Fruit fly (Drosophila melanogaster) whole organism, embryonic: ENCODE measurements around the gene CG33631.

Source experiments
- CG10209 ChIP-seq: fragments of 200-800 bp; sonication (Bioruptor generic); optimal IDR thresholded peaks from 3 replicates; lab custom pipeline; 2017; ENCODE audit warnings: missing biosample characterization, mild to moderate bottlenecking, missing genetic modification characterization, missing genetic modification reagents
- CG10543 ChIP-seq: fragments of 200-800 bp; sonication (Bioruptor generic); optimal IDR thresholded peaks from 3 replicates; lab custom pipeline; 2017; ENCODE audit warnings: missing biosample characterization, mild to moderate bottlenecking, missing genetic modification characterization, moderate library complexity
- CG10654 ChIP-seq: fragments of 200-800 bp; sonication (Bioruptor generic); optimal IDR thresholded peaks from 2 replicates; lab custom pipeline; 2016; ENCODE audit warnings: missing biosample characterization, missing genetic modification characterization
- CG11560 ChIP-seq: fragments of 200-800 bp; sonication (Bioruptor generic); IDR thresholded peaks from 3 replicates; pipeline ENCODE4 v1.3.6; 2022; ENCODE audit warnings: missing biosample characterization, missing genetic modification characterization
- CG13287 ChIP-seq: fragments of 200-800 bp; sonication (Bioruptor generic); IDR thresholded peaks from 2 replicates; pipeline ENCODE4 v1.3.6; 2022; ENCODE audit warnings: missing biosample characterization, missing genetic modification characterization; ENCODE audit not compliant: partially characterized antibody
- CG14014 ChIP-seq: fragments of 200-800 bp; sonication (Bioruptor generic); IDR thresholded peaks from 2 replicates; pipeline ENCODE4 v1.3.6; 2022; ENCODE audit warnings: missing biosample characterization, missing genetic modification characterization
- CG14050 ChIP-seq: fragments of 200-800 bp; sonication (Bioruptor generic); IDR thresholded peaks from 3 replicates; pipeline ENCODE4 v1.3.6; 2022; ENCODE audit warnings: missing biosample characterization, missing genetic modification characterization
- CG14860 ChIP-seq: fragments of 200-800 bp; sonication (Bioruptor generic); IDR thresholded peaks from 3 replicates; pipeline ENCODE4 v1.3.6; 2022; ENCODE audit warnings: missing biosample characterization, missing genetic modification characterization; ENCODE audit not compliant: partially characterized antibody
- CG15073 ChIP-seq: fragments of 200-800 bp; sonication (Bioruptor generic); optimal IDR thresholded peaks from 2 replicates; lab custom pipeline; 2016; ENCODE audit warnings: missing biosample characterization, missing genetic modification characterization
- CG15514 ChIP-seq: fragments of 200-800 bp; sonication (Bioruptor generic); optimal IDR thresholded peaks from 3 replicates; lab custom pipeline; 2017; ENCODE audit warnings: missing biosample characterization, missing genetic modification characterization, mild to moderate bottlenecking, moderate library complexity, missing genetic modification reagents
- CG1792 ChIP-seq: fragments of 200-800 bp; sonication (Bioruptor generic); optimal IDR thresholded peaks from 2 replicates; lab custom pipeline; 2016; ENCODE audit warnings: missing biosample characterization, missing genetic modification characterization
- CG2129 ChIP-seq: fragments of 200-800 bp; sonication (Bioruptor generic); IDR thresholded peaks from 2 replicates; pipeline ENCODE4 v1.3.6; 2022; ENCODE audit warnings: missing biosample characterization, missing genetic modification characterization; ENCODE audit not compliant: partially characterized antibody
- CG2712 ChIP-seq: fragments of 200-800 bp; optimal IDR thresholded peaks from 3 replicates; lab custom pipeline; 2019; ENCODE audit warnings: missing biosample characterization, mild to moderate bottlenecking, missing genetic modification characterization, moderate library complexity
- CG4328 ChIP-seq: fragments of 200-800 bp; sonication (Bioruptor generic); optimal IDR thresholded peaks from 3 replicates; lab custom pipeline; 2017; ENCODE audit warnings: missing biosample characterization, missing genetic modification reagents, missing genetic modification characterization
- CG4820 ChIP-seq: fragments of 200-800 bp; sonication (Bioruptor generic); optimal IDR thresholded peaks from 3 replicates; lab custom pipeline; 2016; ENCODE audit warnings: missing biosample characterization, missing genetic modification characterization
- CG6254 ChIP-seq: fragments of 200-800 bp; sonication (Bioruptor generic); optimal IDR thresholded peaks from 3 replicates; lab custom pipeline; 2017; ENCODE audit warnings: mild to moderate bottlenecking, missing biosample characterization, missing genetic modification reagents, missing genetic modification characterization
- CG9437 ChIP-seq: fragments of 200-800 bp; sonication (Bioruptor generic); optimal IDR thresholded peaks from 2 replicates; lab custom pipeline; 2018; ENCODE audit warnings: missing biosample characterization, mild to moderate bottlenecking, missing genetic modification characterization
- CG9932 ChIP-seq: fragments of 200-800 bp; sonication (Bioruptor generic); IDR thresholded peaks from 2 replicates; pipeline ENCODE4 v1.3.6; 2022; ENCODE audit warnings: missing biosample characterization, missing genetic modification characterization
- Dad ChIP-seq: fragments of 200-800 bp; sonication (Bioruptor generic); optimal IDR thresholded peaks from 3 replicates; lab custom pipeline; 2016; ENCODE audit warnings: missing biosample characterization, missing genetic modification characterization
- Dfd ChIP-seq, 2 experiments: fragments of >200 bp; optimal IDR thresholded peaks; 2 replicates each; lab custom pipeline; 2017; ENCODE audit warnings: missing biosample characterization in 2 of 2, missing genetic modification characterization in 2 of 2
- Dip3 ChIP-seq: fragments of 200-800 bp; sonication (Bioruptor generic); optimal IDR thresholded peaks from 3 replicates; lab custom pipeline; 2016; ENCODE audit warnings: missing biosample characterization, missing genetic modification characterization
- Eip74EF ChIP-seq, 2 experiments: fragments of 200-800 bp in 1 of 2; fragments of >200 bp in 1 of 2; sonication (Bioruptor generic) in 1 of 2; optimal IDR thresholded peaks; 2 replicates each; lab custom pipeline; 2017 to 2019; ENCODE audit warnings: missing biosample characterization in 2 of 2, missing genetic modification characterization in 2 of 2, mild to moderate bottlenecking in 1 of 2, moderate library complexity in 1 of 2
- GATAe ChIP-seq: fragments of 200-800 bp; sonication (Bioruptor generic); conservative IDR thresholded peaks from 2 replicates; pipeline ENCODE4 v1.3.6; 2022; ENCODE audit warnings: missing biosample characterization, missing genetic modification characterization
- Jarid2 ChIP-seq: fragments of 200-800 bp; sonication (Bioruptor generic); optimal IDR thresholded peaks from 3 replicates; lab custom pipeline; 2017; ENCODE audit warnings: mild to moderate bottlenecking, missing biosample characterization, missing genetic modification reagents, missing genetic modification characterization
- Lim3 ChIP-seq: fragments of 200-800 bp; sonication (Bioruptor generic); IDR thresholded peaks from 2 replicates; pipeline ENCODE4 v1.3.6; 2022; ENCODE audit warnings: missing biosample characterization, missing genetic modification characterization
- Nf-YB ChIP-seq: fragments of 200-800 bp; sonication (Bioruptor generic); optimal IDR thresholded peaks from 3 replicates; lab custom pipeline; 2019; ENCODE audit warnings: missing biosample characterization, mild to moderate bottlenecking, missing genetic modification characterization, moderate library complexity
- Oaz ChIP-seq: fragments of 200-800 bp; sonication (Bioruptor generic); IDR thresholded peaks from 2 replicates; pipeline ENCODE4 v1.3.6; 2022; ENCODE audit warnings: missing biosample characterization, missing genetic modification characterization
- Stat92E ChIP-seq, 3 experiments: fragments of >200 bp in 2 of 3; fragments of 200-800 bp in 1 of 3; sonication (Bioruptor generic) in 1 of 3; optimal IDR thresholded peaks; 2 replicates each; lab custom pipeline; 2017 to 2019; ENCODE audit warnings: missing biosample characterization in 3 of 3, missing genetic modification characterization in 3 of 3, mild to moderate bottlenecking in 1 of 3, moderate library complexity in 1 of 3
- Xrp1 ChIP-seq: fragments of 200-800 bp; sonication (Bioruptor generic); IDR thresholded peaks from 2 replicates; pipeline ENCODE4 v1.3.6; 2022; ENCODE audit warnings: missing biosample characterization, missing genetic modification characterization
- aop ChIP-seq: fragments of 200-800 bp; sonication (Bioruptor generic); IDR thresholded peaks from 2 replicates; pipeline ENCODE4 v1.3.6; 2022; ENCODE audit warnings: missing biosample characterization, missing genetic modification characterization
- ara ChIP-seq: fragments of 200-800 bp; sonication (Bioruptor generic); IDR thresholded peaks from 2 replicates; pipeline ENCODE4 v1.3.6; 2022; ENCODE audit warnings: missing biosample characterization, missing genetic modification characterization
- ase ChIP-seq: fragments of 200-800 bp; sonication (Bioruptor generic); IDR thresholded peaks from 3 replicates; pipeline ENCODE4 v1.3.6; 2022; ENCODE audit warnings: missing biosample characterization, missing genetic modification characterization
- br ChIP-seq: fragments of >200 bp; optimal IDR thresholded peaks from 2 replicates; lab custom pipeline; 2017
- crp ChIP-seq, 2 experiments: fragments of 200-800 bp; sonication (Bioruptor generic); optimal IDR thresholded peaks; 2 replicates in 1 of 2; 3 replicates in 1 of 2; lab custom pipeline; 2017; ENCODE audit warnings: missing biosample characterization in 2 of 2, missing genetic modification characterization in 2 of 2, mild to moderate bottlenecking in 1 of 2, moderate library complexity in 1 of 2
- dmrt99B ChIP-seq: fragments of 200-800 bp; sonication (Bioruptor generic); optimal IDR thresholded peaks from 2 replicates; lab custom pipeline; 2018; ENCODE audit warnings: missing biosample characterization, mild to moderate bottlenecking, missing genetic modification characterization, moderate library complexity
- dysf ChIP-seq: fragments of 200-800 bp; sonication (Bioruptor generic); IDR thresholded peaks from 3 replicates; pipeline ENCODE4 v1.3.6; 2022; ENCODE audit warnings: missing biosample characterization, missing genetic modification characterization
- ftz-f1 ChIP-seq: fragments of 200-800 bp; sonication (Bioruptor generic); optimal IDR thresholded peaks from 2 replicates; lab custom pipeline; 2016; ENCODE audit warnings: missing biosample characterization, missing genetic modification characterization
- gce ChIP-seq: fragments of 200-800 bp; sonication (Bioruptor generic); IDR thresholded peaks from 3 replicates; pipeline ENCODE4 v1.3.6; 2022; ENCODE audit warnings: missing biosample characterization, missing genetic modification characterization
- h ChIP-seq: fragments of >200 bp; optimal IDR thresholded peaks from 2 replicates; lab custom pipeline; 2017
- kay ChIP-seq: fragments of 200-800 bp; sonication (Bioruptor generic); optimal IDR thresholded peaks from 2 replicates; lab custom pipeline; 2016; ENCODE audit warnings: missing biosample characterization, missing genetic modification characterization
- kni ChIP-seq: fragments of 200-800 bp; sonication (Bioruptor generic); optimal IDR thresholded peaks from 3 replicates; lab custom pipeline; 2017; ENCODE audit warnings: mild to moderate bottlenecking, missing biosample characterization, missing genetic modification reagents, missing genetic modification characterization
- knrl ChIP-seq: fragments of 200-800 bp; sonication (Bioruptor generic); IDR thresholded peaks from 3 replicates; pipeline ENCODE4 v1.3.6; 2022; ENCODE audit warnings: missing biosample characterization, missing genetic modification characterization; ENCODE audit not compliant: partially characterized antibody
- lilli ChIP-seq: fragments of 200-800 bp; sonication (Bioruptor generic); optimal IDR thresholded peaks from 3 replicates; lab custom pipeline; 2016; ENCODE audit warnings: missing biosample characterization, missing genetic modification characterization
- mam ChIP-seq: fragments of 200-800 bp; sonication (Bioruptor generic); optimal IDR thresholded peaks from 3 replicates; lab custom pipeline; 2016; ENCODE audit warnings: missing biosample characterization, missing genetic modification characterization
- pb ChIP-seq: fragments of 200-800 bp; sonication (Bioruptor generic); optimal IDR thresholded peaks from 3 replicates; lab custom pipeline; 2016; ENCODE audit warnings: missing biosample characterization, missing genetic modification characterization
- pfk ChIP-seq: fragments of 200-800 bp; sonication (Bioruptor generic); optimal IDR thresholded peaks from 2 replicates; lab custom pipeline; 2018; ENCODE audit warnings: missing biosample characterization, mild to moderate bottlenecking, missing genetic modification characterization, moderate library complexity
- rib ChIP-seq: fragments of 200-800 bp; sonication (Bioruptor generic); IDR thresholded peaks from 2 replicates; pipeline ENCODE4 v1.3.6; 2022; ENCODE audit warnings: missing biosample characterization, missing genetic modification characterization
- schlank ChIP-seq: fragments of 200-800 bp; sonication (Bioruptor generic); optimal IDR thresholded peaks from 2 replicates; lab custom pipeline; 2018; ENCODE audit warnings: missing biosample characterization, mild to moderate bottlenecking, missing genetic modification characterization
- seq ChIP-seq: fragments of 200-800 bp; sonication (Bioruptor generic); IDR thresholded peaks from 2 replicates; pipeline ENCODE4 v1.3.6; 2022; ENCODE audit warnings: missing biosample characterization, missing genetic modification characterization
- so ChIP-seq: fragments of 200-800 bp; sonication (Bioruptor generic); IDR thresholded peaks from 3 replicates; pipeline ENCODE4 v1.3.6; 2022; ENCODE audit warnings: missing biosample characterization, missing genetic modification characterization
- sr ChIP-seq: fragments of 200-800 bp; sonication (Bioruptor generic); IDR thresholded peaks from 3 replicates; pipeline ENCODE4 v1.3.6; 2022; ENCODE audit warnings: missing biosample characterization, missing genetic modification characterization
- trem ChIP-seq: fragments of 200-800 bp; optimal IDR thresholded peaks from 3 replicates; lab custom pipeline; 2019; ENCODE audit warnings: missing biosample characterization, mild to moderate bottlenecking, missing genetic modification characterization, moderate library complexity

The CG33631 gene

DNA sequence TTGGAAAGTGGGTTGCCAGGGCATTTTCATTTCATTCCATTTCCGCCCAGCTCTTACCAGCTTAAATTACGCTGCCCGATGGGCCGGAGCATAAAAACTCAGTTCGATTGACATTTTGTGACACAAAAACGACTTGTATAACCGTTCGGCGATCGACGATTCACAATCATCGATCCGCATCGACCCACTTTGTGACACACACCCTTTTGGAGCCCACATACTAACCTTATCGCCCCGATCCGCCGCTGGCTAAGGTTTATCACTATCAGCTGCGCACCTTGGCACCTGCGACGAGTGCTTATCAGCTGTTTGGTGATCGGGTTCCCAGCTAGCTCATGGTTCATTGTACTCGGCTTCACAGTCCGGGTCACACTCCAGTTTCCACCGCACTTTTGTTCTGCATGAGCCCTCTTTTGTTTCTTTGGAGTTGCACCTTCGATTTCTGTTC is 35.6 kb downstream of the CG33631 start (continued):
- TF ChIP-seq CG13287 (GFP tag; lab: Robert Waterston, UW) (no peak), CG14860 (no peak), seq (GFP tag; lab: Robert Waterston, UW) (no peak), dysf (GFP tag; lab: Robert Waterston, UW) (no peak), rib (no peak), ase (no peak), trem (tag; lab: Kevin White, UChicago) (no peak), Dip3 (GFP tag; lab: Kevin White, UChicago) (no peak), CG2712 (tag; lab: Kevin White, UChicago) (peak; percentile 15), Xrp1 (no peak), schlank (tag; lab: Kevin White, UChicago) (peak; percentile 22), so (GFP tag; lab: Robert Waterston, UW) (0 out of 3 replicates have a peak, but pooled peaks have one; percentile 17), CG10209 (GFP tag; lab: Kevin White, UChicago) (no peak), Nf-YB (no peak), CG4820 (GFP tag; lab: Kevin White, UChicago) (no peak), CG11560 (tag; lab: Robert Waterston, UW) (no peak), CG14014 (GFP tag; lab: Robert Waterston, UW) (0 out of 2 replicates have a peak, but pooled peaks have one; percentile 43), CG9932 (GFP tag; lab: Robert Waterston, UW) (no peak), Eip74EF (GFP tag; optimal IDR thresholded peaks at IDR 0.05; lab: Kevin White, UChicago) (peak in 1 of 2 experiments; percentile 58), CG1792 (GFP tag; lab: Kevin White, UChicago) (no peak), CG10543 (GFP tag; lab: Kevin White, UChicago) (peak; percentile 91), CG10654 (GFP tag; lab: Kevin White, UChicago) (no peak), GATAe (GFP tag; lab: Robert Waterston, UW) (peak; percentile 77), CG2129 (GFP tag; lab: Robert Waterston, UW) (no peak), br (lab: Kevin White, UChicago) (no peak), kni (peak; percentile 15), knrl (no peak), Stat92E (GFP tag; optimal IDR thresholded peaks at IDR 0.05; lab: Kevin White, UChicago) (no peak), pb (GFP tag; lab: Kevin White, UChicago) (no peak), aop (GFP tag; lab: Robert Waterston, UW) (no peak), kay (GFP tag; lab: Kevin White, UChicago) (no peak), ftz-f1 (GFP tag; lab: Kevin White, UChicago) (peak; percentile 36), pfk (GFP tag; lab: Kevin White, UChicago) (no peak), h (lab: Kevin White, UChicago) (no peak), CG15514 (GFP tag; lab: Kevin White, UChicago) (peak; percentile 20), sr (GFP tag; lab: Robert Waterston, UW) (no peak), gce (0 out of 3 replicates have a peak, but pooled peaks have one; percentile 11), mam (GFP tag; lab: Kevin White, UChicago) (no peak), CG14050 (GFP tag; lab: Robert Waterston, UW) (no peak), Dad (GFP tag; lab: Kevin White, UChicago) (no peak), Oaz (GFP tag; lab: Robert Waterston, UW) (no peak), ara (GFP tag; lab: Robert Waterston, UW) (no peak), crp (GFP tag; optimal IDR thresholded peaks at IDR 0.05; lab: Kevin White, UChicago) (peak in 1 of 2 experiments; percentile 7), Jarid2 (GFP tag; lab: Kevin White, UChicago) (no peak), Dfd (GFP tag; optimal IDR thresholded peaks at IDR 0.05; lab: Kevin White, UChicago) (no peak), dmrt99B (tag; lab: Kevin White, UChicago) (no peak), Lim3 (GFP tag; lab: Robert Waterston, UW) (no peak), CG15073 (GFP tag; lab: Kevin White, UChicago) (no peak), CG9437 (no peak), CG6254 (GFP tag; lab: Kevin White, UChicago) (no peak), lilli (no peak), CG4328 (GFP tag; lab: Kevin White, UChicago) (no peak)
